Worm (Caenorhabditis elegans) whole organism, L4 larva: ENCODE results near the gene ZK105.13.
A peak's percentile ranks its signal among the peaks of the same experiment; 100 is the strongest.

Experiments
- F26F4.8 ChIP-seq: fragments of 200-800 bp; sonication (Bioruptor generic); conservative IDR thresholded peaks from 2 replicates; pipeline ENCODE4 v1.3.6; 2022; ENCODE audit warnings: missing genetic modification characterization, missing compliant biosample characterization
- Y5F2A.4 ChIP-seq: fragments of 200-800 bp; sonication (Bioruptor generic); optimal IDR thresholded peaks from 2 replicates; lab custom pipeline; 2018; ENCODE audit warnings: mild to moderate bottlenecking, missing genetic modification characterization, missing compliant biosample characterization
- aly-2 ChIP-seq: sonication (generic microtip); optimal IDR thresholded peaks from 2 replicates; lab custom pipeline; 2018; ENCODE audit warnings: missing biosample characterization, missing genetic modification characterization
- ceh-20 ChIP-seq: fragments of 200-800 bp; sonication (Bioruptor generic); IDR thresholded peaks from 2 replicates; pipeline ENCODE4 v1.3.6; 2022; ENCODE audit warnings: missing genetic modification reagents, missing genetic modification characterization, missing compliant biosample characterization
- ceh-28 ChIP-seq: fragments of 150-350 bp; optimal IDR thresholded peaks from 2 replicates; lab custom pipeline; 2014; ENCODE audit warnings: missing biosample characterization, missing genetic modification reagents, missing genetic modification characterization
- ces-1 ChIP-seq: fragments of 150-350 bp; sonication (generic microtip); optimal IDR thresholded peaks from 4 replicates; lab custom pipeline; 2014; ENCODE audit warnings: missing biosample characterization, missing genetic modification reagents, missing genetic modification characterization
- cey-2 ChIP-seq: sonication (generic microtip); optimal IDR thresholded peaks from 3 replicates; lab custom pipeline; 2017; ENCODE audit warnings: missing genetic modification characterization, mild to moderate bottlenecking, missing compliant biosample characterization, antibody characterized with exemption, borderline replicate concordance; ENCODE audit not compliant: insufficient read depth
- ctbp-1 ChIP-seq: fragments of 200-800 bp; sonication (Bioruptor generic); IDR thresholded peaks from 2 replicates; pipeline ENCODE4 v1.3.6; 2022; ENCODE audit warnings: missing genetic modification reagents, missing genetic modification characterization, missing compliant biosample characterization
- dmd-6 ChIP-seq: fragments of 200-800 bp; sonication (Bioruptor generic); IDR thresholded peaks from 2 replicates; pipeline ENCODE4 v1.3.6; 2022; ENCODE audit warnings: missing genetic modification reagents, missing genetic modification characterization, missing compliant biosample characterization
- dpl-1 ChIP-seq: fragments of 150-350 bp; optimal IDR thresholded peaks from 2 replicates; lab custom pipeline; 2014; ENCODE audit warnings: missing biosample characterization, missing genetic modification reagents, missing genetic modification characterization
- duxl-1 ChIP-seq: sonication (generic microtip); optimal IDR thresholded peaks from 2 replicates; lab custom pipeline; 2016; ENCODE audit warnings: mild to moderate bottlenecking, missing genetic modification characterization, moderate library complexity, missing compliant biosample characterization; ENCODE audit not compliant: poor library complexity
- egl-27 ChIP-seq: sonication (generic microtip); optimal IDR thresholded peaks from 3 replicates; lab custom pipeline; 2017; ENCODE audit warnings: missing biosample characterization, missing genetic modification reagents, missing genetic modification characterization
- egl-43 ChIP-seq: fragments of 200-800 bp; sonication (Bioruptor generic); IDR thresholded peaks from 2 replicates; pipeline ENCODE4 v1.3.6; 2022; ENCODE audit warnings: missing genetic modification reagents, missing genetic modification characterization, missing compliant biosample characterization
- hif-1 ChIP-seq, 2 experiments: sonication (generic microtip); optimal IDR thresholded peaks; 2 replicates each; lab custom pipeline; 2016 to 2017; ENCODE audit warnings: missing compliant biosample characterization in 2 of 2, missing genetic modification characterization in 2 of 2, missing genetic modification reagents in 2 of 2, missing genotype in 2 of 2, mild to moderate bottlenecking in 1 of 2
- hlh-11 ChIP-seq: fragments of 200-800 bp; sonication (Bioruptor generic); optimal IDR thresholded peaks from 2 replicates; lab custom pipeline; 2018; ENCODE audit warnings: mild to moderate bottlenecking, missing genetic modification characterization, missing compliant biosample characterization
- hmg-1.1 ChIP-seq: fragments of 200-800 bp; sonication (Bioruptor generic); IDR thresholded peaks from 2 replicates; pipeline ENCODE4 v1.3.6; 2022; ENCODE audit warnings: missing genetic modification reagents, missing genetic modification characterization, missing compliant biosample characterization
- lin-1 ChIP-seq: fragments of 200-800 bp; sonication (Bioruptor generic); IDR thresholded peaks from 2 replicates; pipeline ENCODE4 v1.3.6; 2022; ENCODE audit warnings: missing genetic modification reagents, missing genetic modification characterization, missing compliant biosample characterization
- lin-15B ChIP-seq: fragments of 150-350 bp; sonication (generic microtip); optimal IDR thresholded peaks from 3 replicates; lab custom pipeline; 2014; ENCODE audit warnings: missing biosample characterization, missing genetic modification characterization
- lin-29 ChIP-seq: fragments of 200-800 bp; sonication (Bioruptor generic); IDR thresholded peaks from 2 replicates; pipeline ENCODE4 v1.3.6; 2022; ENCODE audit warnings: missing genetic modification reagents, missing genetic modification characterization, missing compliant biosample characterization
- lin-38 ChIP-seq: fragments of 200-800 bp; sonication (Bioruptor generic); IDR thresholded peaks from 2 replicates; pipeline ENCODE4 v1.3.6; 2022; ENCODE audit warnings: missing genetic modification reagents, missing genetic modification characterization, missing compliant biosample characterization
- lsy-2 ChIP-seq, 2 experiments: fragments of 150-350 bp in 1 of 2; sonication (generic microtip) in 1 of 2; optimal IDR thresholded peaks; 2 replicates each; lab custom pipeline; 2014 to 2017; ENCODE audit warnings: missing biosample characterization in 2 of 2, missing genetic modification characterization in 2 of 2
- madf-9 ChIP-seq: fragments of 200-800 bp; sonication (Bioruptor generic); conservative IDR thresholded peaks from 2 replicates; pipeline ENCODE4 v1.3.6; 2022; ENCODE audit warnings: missing genetic modification reagents, missing genetic modification characterization, missing compliant biosample characterization
- mdt-29 ChIP-seq: fragments of 200-800 bp; sonication (Bioruptor generic); IDR thresholded peaks from 2 replicates; pipeline ENCODE4 v1.3.6; 2022; ENCODE audit warnings: missing genetic modification reagents, missing genetic modification characterization, missing compliant biosample characterization
- mep-1 ChIP-seq: fragments of 150-350 bp; sonication (generic microtip); optimal IDR thresholded peaks from 3 replicates; lab custom pipeline; 2014; ENCODE audit warnings: missing biosample characterization, missing genetic modification characterization
- mes-2 ChIP-seq: sonication (generic microtip); optimal IDR thresholded peaks from 2 replicates; lab custom pipeline; 2016; ENCODE audit warnings: missing genotype, mild to moderate bottlenecking, missing genetic modification characterization, missing compliant biosample characterization; ENCODE audit not compliant: poor library complexity, severe bottlenecking
- mxl-3 ChIP-seq: fragments of 200-800 bp; sonication (Bioruptor generic); optimal IDR thresholded peaks from 2 replicates; lab custom pipeline; 2018; ENCODE audit warnings: mild to moderate bottlenecking, missing genetic modification characterization, missing compliant biosample characterization
- nhr-102 ChIP-seq: sonication (generic microtip); optimal IDR thresholded peaks from 2 replicates; lab custom pipeline; 2016; ENCODE audit warnings: mild to moderate bottlenecking, missing genetic modification characterization, moderate library complexity, missing compliant biosample characterization
- nhr-48 ChIP-seq: sonication (generic microtip); optimal IDR thresholded peaks from 2 replicates; lab custom pipeline; 2016; ENCODE audit warnings: mild to moderate bottlenecking, missing genetic modification characterization, missing compliant biosample characterization
- nhr-6 ChIP-seq: fragments of 150-350 bp; optimal IDR thresholded peaks from 2 replicates; lab custom pipeline; 2014; ENCODE audit warnings: missing biosample characterization, missing genetic modification characterization
- nhr-77 ChIP-seq: fragments of 150-350 bp; optimal IDR thresholded peaks from 2 replicates; lab custom pipeline; 2014; ENCODE audit warnings: missing biosample characterization, missing genetic modification characterization
- php-3 ChIP-seq: fragments of 200-800 bp; sonication (Bioruptor generic); IDR thresholded peaks from 2 replicates; pipeline ENCODE4 v1.3.6; 2022; ENCODE audit warnings: missing genetic modification reagents, missing genetic modification characterization, missing compliant biosample characterization
- set-16 ChIP-seq: fragments of 200-800 bp; sonication (Bioruptor generic); IDR thresholded peaks from 2 replicates; pipeline ENCODE4 v1.3.6; 2022; ENCODE audit warnings: missing genetic modification reagents, missing genetic modification characterization, missing compliant biosample characterization
- skn-1 ChIP-seq: fragments of 150-350 bp; optimal IDR thresholded peaks from 2 replicates; lab custom pipeline; 2014; ENCODE audit warnings: missing biosample characterization, missing genetic modification characterization
- snpc-1.2 ChIP-seq: fragments of 200-800 bp; sonication (Bioruptor generic); IDR thresholded peaks from 2 replicates; pipeline ENCODE4 v1.3.6; 2022; ENCODE audit warnings: missing genetic modification reagents, missing genetic modification characterization, missing compliant biosample characterization
- tra-1 ChIP-seq: fragments of 200-800 bp; sonication (Bioruptor generic); IDR thresholded peaks from 2 replicates; pipeline ENCODE4 v1.3.6; 2022; ENCODE audit warnings: missing genetic modification reagents, missing genetic modification characterization, missing compliant biosample characterization
- unc-39 ChIP-seq: sonication (generic microtip); optimal IDR thresholded peaks from 2 replicates; lab custom pipeline; 2017; ENCODE audit warnings: missing biosample characterization, missing genetic modification characterization
- unc-62 ChIP-seq, 3 experiments: fragments of 150-350 bp in 1 of 3; sonication (generic microtip); optimal IDR thresholded peaks in 2 of 3; peaks in 1 of 3; 1 replicate in 1 of 3; 2 replicates in 2 of 3; lab custom pipeline; 2014 to 2017; ENCODE audit warnings: missing biosample characterization in 3 of 3, missing genetic modification characterization in 3 of 3, missing genetic modification reagents in 3 of 3, missing genotype in 1 of 3
- vab-7 ChIP-seq: fragments of 200-800 bp; sonication (Bioruptor generic); IDR thresholded peaks from 2 replicates; pipeline ENCODE4 v1.3.6; 2022; ENCODE audit warnings: missing genetic modification reagents, missing genetic modification characterization, missing compliant biosample characterization
- zip-11 ChIP-seq: fragments of 200-800 bp; sonication (Bioruptor generic); IDR thresholded peaks from 2 replicates; pipeline ENCODE4 v1.3.6; 2022; ENCODE audit warnings: missing genetic modification characterization, missing compliant biosample characterization
- zip-2 ChIP-seq: fragments of 150-350 bp; optimal IDR thresholded peaks from 2 replicates; lab custom pipeline; 2014; ENCODE audit warnings: missing biosample characterization, missing genetic modification characterization
- ztf-7 ChIP-seq: fragments of 150-350 bp; optimal IDR thresholded peaks from 2 replicates; lab custom pipeline; 2014; ENCODE audit warnings: missing biosample characterization, missing genetic modification characterization

Gene ZK105.13

ce11 chrV:7747987-7748607 lies 35.1 kb upstream of the ZK105.13 start:
- peak in 1 of 2 experiments; percentile 52 for TF ChIP-seq unc-62 (GFP tag; optimal IDR thresholded peaks at IDR 0.05 in 1 of 2; lab: Kevin White, UChicago)
- no peak for TF ChIP-seq unc-62 (tag; optimal IDR thresholded peaks at IDR 0.05; lab: Kevin White, UChicago)
- TF ChIP-seq dmd-6 (GFP tag; lab: Robert Waterston, UW), result peak; percentile 94
- no peak for TF ChIP-seq unc-39 (tag; lab: Kevin White, UChicago)
- TF ChIP-seq nhr-102 (tag; lab: Kevin White, UChicago), result no peak
- TF ChIP-seq set-16 (GFP tag; lab: Robert Waterston, UW), result no peak
- peak; percentile 87; the same call in 1 of the 2 replicates for TF ChIP-seq tra-1 (GFP tag; lab: Robert Waterston, UW)
- peak; percentile 61 for TF ChIP-seq nhr-48 (tag; lab: Kevin White, UChicago)
- TF ChIP-seq zip-11 (GFP tag; lab: Robert Waterston, UW), result no peak
- peak; percentile 29; the same call in 1 of the 2 replicates for TF ChIP-seq lin-1 (GFP tag; lab: Robert Waterston, UW)
- no peak for TF ChIP-seq lin-38 (GFP tag; lab: Robert Waterston, UW)
- no peak for TF ChIP-seq skn-1 (tag; lab: Kevin White, UChicago)
- no peak for TF ChIP-seq nhr-77 (tag; lab: Kevin White, UChicago)
- TF ChIP-seq lsy-2 (tag; optimal IDR thresholded peaks at IDR 0.05; lab: Kevin White, UChicago), result no peak
- TF ChIP-seq mdt-29 (GFP tag; lab: Robert Waterston, UW), result peak; percentile 33; the same call in 1 of the 2 replicates
- peak; percentile 17 for TF ChIP-seq hlh-11 (tag; lab: Kevin White, UChicago)

- TF ChIP-seq unc-62 (GFP tag; optimal IDR thresholded peaks at IDR 0.05 in 1 of 2; lab: Kevin White, UChicago), result peak in 1 of 2 experiments; percentile 97
- TF ChIP-seq unc-62 (tag; optimal IDR thresholded peaks at IDR 0.05; lab: Kevin White, UChicago), result no peak
- no peak for TF ChIP-seq mes-2
Measured at ce11 chrV:7747132-7747531, 34.2 kb upstream of the ZK105.13 start.

- no peak for TF ChIP-seq ces-1 (GFP tag; lab: Kevin White, UChicago)
- TF ChIP-seq vab-7 (GFP tag; lab: Robert Waterston, UW), result 0 out of 2 replicates have a peak, but pooled peaks have one; percentile 5
- TF ChIP-seq F26F4.8 (GFP tag; lab: Robert Waterston, UW), result no peak
- TF ChIP-seq nhr-6 (tag; lab: Kevin White, UChicago), result no peak
- TF ChIP-seq lin-29 (GFP tag; lab: Robert Waterston, UW), result no peak
- TF ChIP-seq madf-9 (GFP tag; lab: Robert Waterston, UW), result no peak
- TF ChIP-seq ceh-20 (GFP tag; lab: Robert Waterston, UW), result 0 out of 2 replicates have a peak, but pooled peaks have one; percentile 26
- TF ChIP-seq set-16 (GFP tag; lab: Robert Waterston, UW), result peak; percentile 73
- no peak for TF ChIP-seq lsy-2 (tag; optimal IDR thresholded peaks at IDR 0.05; lab: Kevin White, UChicago)
- TF ChIP-seq tra-1 (GFP tag; lab: Robert Waterston, UW), result 0 out of 2 replicates have a peak, but pooled peaks have one; percentile 59
- TF ChIP-seq egl-43, result 0 out of 2 replicates have a peak, but pooled peaks have one; percentile 39
- TF ChIP-seq hmg-1.1, result 0 out of 2 replicates have a peak, but pooled peaks have one; percentile 16
- TF ChIP-seq dmd-6 (GFP tag; lab: Robert Waterston, UW), result peak; percentile 63
- no peak for TF ChIP-seq ztf-7
- peak; percentile 12 for TF ChIP-seq hlh-11 (tag; lab: Kevin White, UChicago)
- no peak for TF ChIP-seq aly-2 (tag; lab: Kevin White, UChicago)
- peak in 1 of 2 experiments; percentile 93 for TF ChIP-seq unc-62 (GFP tag; optimal IDR thresholded peaks at IDR 0.05 in 1 of 2; lab: Kevin White, UChicago)
- no peak for TF ChIP-seq unc-62 (tag; optimal IDR thresholded peaks at IDR 0.05; lab: Kevin White, UChicago)
- no peak for TF ChIP-seq mep-1 (tag; lab: Kevin White, UChicago)
- TF ChIP-seq skn-1 (tag; lab: Kevin White, UChicago), result no peak
- TF ChIP-seq egl-27 (tag; lab: Kevin White, UChicago), result no peak
- no peak for TF ChIP-seq duxl-1
- no peak for TF ChIP-seq zip-2
- no peak for TF ChIP-seq lin-15B (tag; lab: Kevin White, UChicago)
- no peak for TF ChIP-seq ceh-28 (tag; lab: Kevin White, UChicago)
- TF ChIP-seq hif-1 (tag; optimal IDR thresholded peaks at IDR 0.05; lab: Kevin White, UChicago), result no peak
- no peak for TF ChIP-seq php-3 (GFP tag; lab: Robert Waterston, UW)
- no peak for TF ChIP-seq dpl-1 (GFP tag; lab: Kevin White, UChicago)
- no peak for TF ChIP-seq snpc-1.2 (GFP tag; lab: Robert Waterston, UW)
- peak; percentile 29 for TF ChIP-seq mxl-3
- TF ChIP-seq cey-2, result no peak
- 0 out of 2 replicates have a peak, but pooled peaks have one; percentile 17 for TF ChIP-seq ctbp-1
- no peak for TF ChIP-seq Y5F2A.4 (GFP tag; lab: Kevin White, UChicago)
Measured at ce11 chrV:7745903-7746302, 32.9 kb upstream of the ZK105.13 start.
